Fruit fly (Drosophila melanogaster) whole organism, embryonic: ENCODE data around the gene CG12075.

Source experiments
- Bdp1 ChIP-seq: fragments of 200-800 bp; sonication (Bioruptor generic); optimal IDR thresholded peaks from 3 replicates; lab custom pipeline; 2016; ENCODE audit warnings: missing biosample characterization, missing genetic modification characterization
- CG10147 ChIP-seq: fragments of 200-800 bp; sonication (Bioruptor generic); optimal IDR thresholded peaks from 2 replicates; lab custom pipeline; 2019; ENCODE audit warnings: missing biosample characterization, mild to moderate bottlenecking, missing genetic modification characterization, moderate library complexity
- CG11456 ChIP-seq: fragments of 200-800 bp; sonication (Bioruptor generic); IDR thresholded peaks from 3 replicates; pipeline ENCODE4 v1.3.6; 2022; ENCODE audit warnings: missing biosample characterization, missing genetic modification characterization
- CG12155 ChIP-seq: fragments of 200-800 bp; sonication (Bioruptor generic); optimal IDR thresholded peaks from 3 replicates; lab custom pipeline; 2016; ENCODE audit warnings: missing biosample characterization, missing genetic modification characterization
- CG12236 ChIP-seq: fragments of 200-800 bp; sonication (Bioruptor generic); optimal IDR thresholded peaks from 2 replicates; lab custom pipeline; 2016; ENCODE audit warnings: missing biosample characterization, missing genetic modification characterization
- CG12659 ChIP-seq: fragments of 200-800 bp; sonication (Bioruptor generic); optimal IDR thresholded peaks from 3 replicates; lab custom pipeline; 2017; ENCODE audit warnings: mild to moderate bottlenecking, missing biosample characterization, missing genetic modification reagents, missing genetic modification characterization
- CG12744 ChIP-seq: fragments of 200-800 bp; sonication (Bioruptor generic); optimal IDR thresholded peaks from 2 replicates; lab custom pipeline; 2016; ENCODE audit warnings: missing biosample characterization, missing genetic modification characterization
- CG15073 ChIP-seq: fragments of 200-800 bp; sonication (Bioruptor generic); optimal IDR thresholded peaks from 2 replicates; lab custom pipeline; 2016; ENCODE audit warnings: missing biosample characterization, missing genetic modification characterization
- CG17385 ChIP-seq: fragments of 200-800 bp; sonication (Bioruptor generic); optimal IDR thresholded peaks from 3 replicates; lab custom pipeline; 2018; ENCODE audit warnings: missing biosample characterization, mild to moderate bottlenecking, missing genetic modification characterization
- CG1832 ChIP-seq: fragments of 200-800 bp; sonication (Bioruptor generic); optimal IDR thresholded peaks from 2 replicates; lab custom pipeline; 2017; ENCODE audit warnings: missing biosample characterization, mild to moderate bottlenecking, missing genetic modification characterization, inconsistent platforms
- CG42726 ChIP-seq: fragments of 200-800 bp; sonication (Bioruptor generic); IDR thresholded peaks from 2 replicates; pipeline ENCODE4 v1.3.6; 2022; ENCODE audit warnings: missing biosample characterization, missing genetic modification characterization; ENCODE audit not compliant: partially characterized antibody
- CG4360 ChIP-seq: fragments of 200-800 bp; sonication (Bioruptor generic); IDR thresholded peaks from 2 replicates; pipeline ENCODE4 v1.3.6; 2022; ENCODE audit warnings: missing biosample characterization, missing genetic modification characterization
- CG4424 ChIP-seq: fragments of 200-800 bp; sonication (Bioruptor generic); optimal IDR thresholded peaks from 3 replicates; lab custom pipeline; 2016; ENCODE audit warnings: missing biosample characterization, missing genetic modification characterization
- CG5245 ChIP-seq: fragments of 200-800 bp; sonication (Bioruptor generic); optimal IDR thresholded peaks from 3 replicates; lab custom pipeline; 2016; ENCODE audit warnings: missing biosample characterization, missing genetic modification characterization
- CG7357 ChIP-seq: fragments of 200-800 bp; sonication (Bioruptor generic); IDR thresholded peaks from 3 replicates; pipeline ENCODE4 v1.3.6; 2022; ENCODE audit warnings: missing biosample characterization, missing genetic modification characterization
- CG7928 ChIP-seq: fragments of 200-800 bp; sonication (Bioruptor generic); optimal IDR thresholded peaks from 2 replicates; lab custom pipeline; 2017; ENCODE audit warnings: missing biosample characterization, mild to moderate bottlenecking, missing genetic modification characterization
- CG8765 ChIP-seq: fragments of 200-800 bp; sonication (Bioruptor generic); IDR thresholded peaks from 2 replicates; pipeline ENCODE4 v1.3.6; 2022; ENCODE audit warnings: missing biosample characterization, missing genetic modification characterization
- CG9437 ChIP-seq: fragments of 200-800 bp; sonication (Bioruptor generic); optimal IDR thresholded peaks from 2 replicates; lab custom pipeline; 2018; ENCODE audit warnings: missing biosample characterization, mild to moderate bottlenecking, missing genetic modification characterization
- CG9797 ChIP-seq: fragments of 200-800 bp; sonication (Bioruptor generic); optimal IDR thresholded peaks from 3 replicates; lab custom pipeline; 2018; ENCODE audit warnings: missing biosample characterization, mild to moderate bottlenecking, missing genetic modification characterization
- D19B ChIP-seq: fragments of 200-800 bp; sonication (Bioruptor generic); optimal IDR thresholded peaks from 2 replicates; lab custom pipeline; 2017; ENCODE audit warnings: missing biosample characterization, mild to moderate bottlenecking, missing genetic modification characterization
- Dbx ChIP-seq: fragments of 200-800 bp; sonication (Bioruptor generic); IDR thresholded peaks from 3 replicates; pipeline ENCODE4 v1.3.6; 2022; ENCODE audit warnings: missing biosample characterization, missing genetic modification characterization
- Drgx ChIP-seq: fragments of 200-800 bp; sonication (Bioruptor generic); IDR thresholded peaks from 2 replicates; pipeline ENCODE4 v1.3.6; 2022; ENCODE audit warnings: missing biosample characterization, missing genetic modification characterization
- E2f2 ChIP-seq: fragments of 200-800 bp; sonication (Bioruptor generic); IDR thresholded peaks from 2 replicates; pipeline ENCODE4 v1.3.6; 2022; ENCODE audit warnings: missing biosample characterization, missing genetic modification characterization
- H2.0 ChIP-seq: fragments of 200-800 bp; sonication (Bioruptor generic); IDR thresholded peaks from 2 replicates; pipeline ENCODE4 v1.3.6; 2022; ENCODE audit warnings: missing biosample characterization, missing genetic modification characterization
- Hr51 ChIP-seq, 2 experiments: fragments of 200-800 bp; sonication (Bioruptor generic); optimal IDR thresholded peaks; 2 replicates in 1 of 2; 3 replicates in 1 of 2; lab custom pipeline; 2016 to 2018; ENCODE audit warnings: missing biosample characterization in 2 of 2, missing genetic modification characterization in 2 of 2, mild to moderate bottlenecking in 1 of 2, moderate library complexity in 1 of 2
- Hsf ChIP-seq: fragments of 200-800 bp; sonication (Bioruptor generic); optimal IDR thresholded peaks from 3 replicates; lab custom pipeline; 2016; ENCODE audit warnings: missing biosample characterization, missing genetic modification characterization
- Jarid2 ChIP-seq: fragments of 200-800 bp; sonication (Bioruptor generic); optimal IDR thresholded peaks from 3 replicates; lab custom pipeline; 2017; ENCODE audit warnings: mild to moderate bottlenecking, missing biosample characterization, missing genetic modification reagents, missing genetic modification characterization
- MBD-R2 ChIP-seq: fragments of 200-800 bp; sonication (Bioruptor generic); IDR thresholded peaks from 2 replicates; pipeline ENCODE4 v1.3.6; 2022; ENCODE audit warnings: missing biosample characterization, missing genetic modification characterization
- Mes4 ChIP-seq: fragments of 200-800 bp; sonication (Bioruptor generic); optimal IDR thresholded peaks from 2 replicates; lab custom pipeline; 2016; ENCODE audit warnings: missing biosample characterization, missing genetic modification characterization
- Neu2 ChIP-seq: fragments of 200-800 bp; sonication (Bioruptor generic); optimal IDR thresholded peaks from 3 replicates; lab custom pipeline; 2016; ENCODE audit warnings: missing biosample characterization, missing genetic modification characterization, borderline replicate concordance
- PHDP ChIP-seq: fragments of 200-800 bp; sonication (Bioruptor generic); optimal IDR thresholded peaks from 3 replicates; lab custom pipeline; 2018; ENCODE audit warnings: missing biosample characterization, mild to moderate bottlenecking, missing genetic modification characterization, moderate library complexity
- Side ChIP-seq: fragments of 200-800 bp; sonication (Bioruptor generic); optimal IDR thresholded peaks from 2 replicates; lab custom pipeline; 2016; ENCODE audit warnings: missing biosample characterization, missing genetic modification characterization
- Tbp ChIP-seq: fragments of >200 bp; optimal IDR thresholded peaks from 2 replicates; lab custom pipeline; 2018; ENCODE audit warnings: missing biosample characterization, missing genetic modification characterization
- ara ChIP-seq: fragments of 200-800 bp; sonication (Bioruptor generic); IDR thresholded peaks from 2 replicates; pipeline ENCODE4 v1.3.6; 2022; ENCODE audit warnings: missing biosample characterization, missing genetic modification characterization
- btn ChIP-seq: fragments of 200-800 bp; sonication (Bioruptor generic); optimal IDR thresholded peaks from 2 replicates; lab custom pipeline; 2016; ENCODE audit warnings: missing biosample characterization, missing genetic modification characterization
- exex ChIP-seq: fragments of 200-800 bp; sonication (Bioruptor generic); optimal IDR thresholded peaks from 4 replicates; lab custom pipeline; 2018; ENCODE audit warnings: missing biosample characterization, mild to moderate bottlenecking, missing genetic modification characterization, moderate library complexity
- fd102C ChIP-seq: fragments of 200-800 bp; sonication (Bioruptor generic); optimal IDR thresholded peaks from 2 replicates; lab custom pipeline; 2018; ENCODE audit warnings: missing biosample characterization, mild to moderate bottlenecking, missing genetic modification characterization, moderate library complexity
- fu2 ChIP-seq: fragments of 200-800 bp; sonication (Bioruptor generic); optimal IDR thresholded peaks from 2 replicates; lab custom pipeline; 2016; ENCODE audit warnings: missing biosample characterization, missing genetic modification characterization
- mirr ChIP-seq: fragments of 200-800 bp; sonication (Bioruptor generic); optimal IDR thresholded peaks from 3 replicates; lab custom pipeline; 2018; ENCODE audit warnings: missing biosample characterization, mild to moderate bottlenecking, missing genetic modification characterization
- prd ChIP-seq, 3 experiments: fragments of >200 bp in 2 of 3; fragments of 200-800 bp in 1 of 3; sonication (Bioruptor generic) in 1 of 3; optimal IDR thresholded peaks in 2 of 3; IDR thresholded peaks in 1 of 3; 2 replicates in 2 of 3; 3 replicates in 1 of 3; pipeline versions ENCODE4 v1.3.6 to Lab custom; 2017 to 2022; ENCODE audit warnings: missing biosample characterization in 1 of 3, missing genetic modification characterization in 1 of 3
- row ChIP-seq: fragments of 200-800 bp; sonication (Bioruptor generic); IDR thresholded peaks from 3 replicates; pipeline ENCODE4 v1.3.6; 2022; ENCODE audit warnings: missing biosample characterization, missing genetic modification characterization
- scrt ChIP-seq: fragments of 200-800 bp; sonication (Bioruptor generic); optimal IDR thresholded peaks from 2 replicates; lab custom pipeline; 2018; ENCODE audit warnings: missing biosample characterization, mild to moderate bottlenecking, missing genetic modification characterization, moderate library complexity
- sisA ChIP-seq: fragments of 200-800 bp; sonication (Bioruptor generic); IDR thresholded peaks from 2 replicates; pipeline ENCODE4 v1.3.6; 2022; ENCODE audit warnings: missing biosample characterization, missing genetic modification characterization
- stc ChIP-seq: fragments of 200-800 bp; sonication (Bioruptor generic); IDR thresholded peaks from 2 replicates; pipeline ENCODE4 v1.3.6; 2022; ENCODE audit warnings: missing biosample characterization, missing genetic modification characterization
- twi ChIP-seq: fragments of 200-800 bp; optimal IDR thresholded peaks from 2 replicates; lab custom pipeline; 2019; ENCODE audit warnings: missing biosample characterization, mild to moderate bottlenecking, missing genetic modification characterization, moderate library complexity
- zen ChIP-seq: fragments of 200-800 bp; sonication (Bioruptor generic); optimal IDR thresholded peaks from 3 replicates; lab custom pipeline; 2018; ENCODE audit warnings: missing biosample characterization, mild to moderate bottlenecking, missing genetic modification characterization, moderate library complexity

Gene CG12075

dm6 chrX:8896080-8896479, 58.0 kb downstream of the CG12075 start (continued):
- TF ChIP-seq Jarid2 (peak; percentile 76), Bdp1 (GFP tag; lab: Kevin White, UChicago) (peak; percentile 61), twi (peak; percentile 81), CG4360 (GFP tag; lab: Robert Waterston, UW) (peak; percentile 82), D19B (peak; percentile 98), Mes4 (GFP tag; lab: Kevin White, UChicago) (peak; percentile 30), CG4424 (peak; percentile 94), CG9797 (no peak), CG42726 (GFP tag; lab: Robert Waterston, UW) (no peak), sisA (peak; percentile 97), btn (GFP tag; lab: Kevin White, UChicago) (peak; percentile 15), Side (GFP tag; lab: Kevin White, UChicago) (peak; percentile 59), PHDP (tag; lab: Kevin White, UChicago) (peak; percentile 94), CG12659 (GFP tag; lab: Kevin White, UChicago) (peak; percentile 95), ara (GFP tag; lab: Robert Waterston, UW) (peak; percentile 96), row (GFP tag; lab: Robert Waterston, UW) (peak; percentile 96), Drgx (GFP tag; lab: Robert Waterston, UW) (peak; percentile 97), fu2 (GFP tag; lab: Kevin White, UChicago) (peak; percentile 32), H2.0 (GFP tag; lab: Robert Waterston, UW) (peak; percentile 96), mirr (GFP tag; lab: Kevin White, UChicago) (peak; percentile 74), CG17385 (GFP tag; lab: Kevin White, UChicago) (peak; percentile 90), scrt (GFP tag; lab: Kevin White, UChicago) (peak; percentile 88), CG15073 (GFP tag; lab: Kevin White, UChicago) (peak; percentile 61), CG12155 (GFP tag; lab: Kevin White, UChicago) (peak; percentile 92), CG5245 (GFP tag; lab: Kevin White, UChicago) (peak; percentile 93), Tbp (GFP tag; lab: Kevin White, UChicago) (no peak), fd102C (peak; percentile 44), exex (tag; lab: Kevin White, UChicago) (peak; percentile 58), CG1832 (GFP tag; lab: Kevin White, UChicago) (peak; percentile 21), Hr51 (GFP tag; optimal IDR thresholded peaks at IDR 0.05; lab: Kevin White, UChicago) (peak; percentile 74 to 95), prd (optimal IDR thresholded peaks at IDR 0.05; lab: Kevin White, UChicago) (no peak), prd (GFP tag; IDR thresholded peaks at IDR 0.05; lab: Robert Waterston, UW) (peak; percentile 98), stc (GFP tag; lab: Robert Waterston, UW) (peak; percentile 95), Hsf (GFP tag; lab: Kevin White, UChicago) (peak; percentile 87), CG7357 (GFP tag; lab: Robert Waterston, UW) (peak; percentile 88), CG10147 (GFP tag; lab: Kevin White, UChicago) (peak; percentile 86), CG12744 (GFP tag; lab: Kevin White, UChicago) (peak; percentile 52), Neu2 (no peak), CG7928 (GFP tag; lab: Kevin White, UChicago) (peak; percentile 72), zen (tag; lab: Kevin White, UChicago) (peak; percentile 90), CG9437 (GFP tag; lab: Kevin White, UChicago) (peak; percentile 82), CG8765 (GFP tag; lab: Robert Waterston, UW) (peak; percentile 83), E2f2 (GFP tag; lab: Robert Waterston, UW) (peak; percentile 78), CG11456 (GFP tag; lab: Robert Waterston, UW) (peak; percentile 98), CG12236 (peak; percentile 34), Dbx (peak; percentile 96), MBD-R2 (GFP tag; lab: Robert Waterston, UW) (peak; percentile 90)
